Worm (Caenorhabditis elegans) whole organism, dauer: ENCODE results near the gene cgh-1.

Source experiments
- unc-62 ChIP-seq: sonication (generic microtip); optimal IDR thresholded peaks from 2 replicates; lab custom pipeline; 2017; ENCODE audit warnings: missing biosample characterization, missing genetic modification reagents, missing genetic modification characterization

The cgh-1 gene

ce11 chrIII:7497782-7498266, at the start of gene cgh-1:
TSS of gene cgh-1 (minus strand) at chrIII:7497832.
- TF ChIP-seq unc-62 (GFP tag; lab: Kevin White, UChicago): no peak

- TF ChIP-seq unc-62 (GFP tag; lab: Kevin White, UChicago): no peak
Measured at ce11 chrIII:7545189-7545588, 47.6 kb upstream of the cgh-1 start.

- TF ChIP-seq unc-62 (GFP tag; lab: Kevin White, UChicago): no peak
Measured at ce11 chrIII:7544211-7544610, 46.6 kb upstream of the cgh-1 start.

- TF ChIP-seq unc-62 (GFP tag; lab: Kevin White, UChicago): no peak
Measured at ce11 chrIII:7542037-7542436, 44.4 kb upstream of the cgh-1 start.

- TF ChIP-seq unc-62 (GFP tag; lab: Kevin White, UChicago): no peak
Measured at ce11 chrIII:7536559-7536958, 38.9 kb upstream of the cgh-1 start, which contains the start of gene lin-39. TSS of gene lin-39 (minus strand) at chrIII:7536632.

ce11 chrIII:7535347-7535746, 37.7 kb upstream of the cgh-1 start:
- TF ChIP-seq unc-62 (GFP tag; lab: Kevin White, UChicago): no peak

ce11 chrIII:7534648-7535047, 37.0 kb upstream of the cgh-1 start:
- no peak for TF ChIP-seq unc-62 (GFP tag; lab: Kevin White, UChicago)

- no peak for TF ChIP-seq unc-62 (GFP tag; lab: Kevin White, UChicago)
Measured at ce11 chrIII:7533012-7533411, 35.4 kb upstream of the cgh-1 start.

ce11 chrIII:7531385-7531784, 33.8 kb upstream of the cgh-1 start:
- no peak for TF ChIP-seq unc-62 (GFP tag; lab: Kevin White, UChicago)

ce11 chrIII:7530830-7531229, 33.2 kb upstream of the cgh-1 start:
- TF ChIP-seq unc-62 (GFP tag; lab: Kevin White, UChicago): no peak

- TF ChIP-seq unc-62 (GFP tag; lab: Kevin White, UChicago): no peak
Measured at ce11 chrIII:7530108-7530507, 32.5 kb upstream of the cgh-1 start.

- no peak for TF ChIP-seq unc-62 (GFP tag; lab: Kevin White, UChicago)
Measured at ce11 chrIII:7526974-7527466, 29.4 kb upstream of the cgh-1 start.

ce11 chrIII:7524830-7525344, 27.3 kb upstream of the cgh-1 start:
- TF ChIP-seq unc-62 (GFP tag; lab: Kevin White, UChicago): no peak

- no peak for TF ChIP-seq unc-62 (GFP tag; lab: Kevin White, UChicago)
Measured at ce11 chrIII:7521163-7521562, 23.5 kb upstream of the cgh-1 start, which contains the start of gene lig-4. TSS of gene lig-4 (plus strand) at chrIII:7521463.

ce11 chrIII:7520672-7521071, 23.0 kb upstream of the cgh-1 start, which contains the start of the genes cux-7 and C07H6.2:
TSS of gene cux-7 (minus strand) at chrIII:7520845.
TSS of gene C07H6.2 (plus strand) at chrIII:7521009.
- TF ChIP-seq unc-62 (GFP tag; lab: Kevin White, UChicago): no peak

- TF ChIP-seq unc-62 (GFP tag; lab: Kevin White, UChicago): no peak
Measured at ce11 chrIII:7518424-7518823, 20.8 kb upstream of the cgh-1 start, which contains the start of gene clk-2. TSS of gene clk-2 (minus strand) at chrIII:7518524.

- TF ChIP-seq unc-62 (GFP tag; lab: Kevin White, UChicago): no peak
Measured at ce11 chrIII:7508128-7508635, 10.6 kb upstream of the cgh-1 start, which contains the start of gene cls-1. TSS of gene cls-1 (plus strand) at chrIII:7508178.
